Fruit fly (Drosophila melanogaster) whole organism, prepupa: ENCODE results near the gene Rab6.

Experiments
- Blimp-1 ChIP-seq: fragments of 200-800 bp; sonication (Bioruptor generic); optimal IDR thresholded peaks from 3 replicates; lab custom pipeline; 2017; ENCODE audit warnings: missing biosample characterization, missing genetic modification characterization, mild to moderate bottlenecking, moderate library complexity, missing genetic modification reagents
- CG10631 ChIP-seq: fragments of 200-800 bp; sonication (Bioruptor generic); optimal IDR thresholded peaks from 2 replicates; lab custom pipeline; 2016; ENCODE audit warnings: missing biosample characterization, missing genetic modification characterization
- CG10669 ChIP-seq: fragments of 200-800 bp; sonication (Bioruptor generic); optimal IDR thresholded peaks from 3 replicates; lab custom pipeline; 2018; ENCODE audit warnings: missing biosample characterization, mild to moderate bottlenecking, missing genetic modification characterization, moderate library complexity
- CG11294 ChIP-seq: fragments of 200-800 bp; sonication (Bioruptor generic); IDR thresholded peaks from 2 replicates; pipeline ENCODE4 v1.3.6; 2022; ENCODE audit warnings: missing biosample characterization, missing genetic modification characterization
- CG11762 ChIP-seq: fragments of 200-800 bp; sonication (Bioruptor generic); optimal IDR thresholded peaks from 3 replicates; lab custom pipeline; 2016; ENCODE audit warnings: missing biosample characterization, missing genetic modification characterization; ENCODE audit not compliant: insufficient read depth
- CG11902 ChIP-seq: fragments of 200-800 bp; sonication (Bioruptor generic); optimal IDR thresholded peaks from 3 replicates; lab custom pipeline; 2016; ENCODE audit warnings: missing biosample characterization, missing genetic modification characterization
- CG1621 ChIP-seq: fragments of 200-800 bp; sonication (Bioruptor generic); optimal IDR thresholded peaks from 3 replicates; lab custom pipeline; 2018; ENCODE audit warnings: missing biosample characterization, mild to moderate bottlenecking, missing genetic modification characterization
- CG16779 ChIP-seq: fragments of 200-800 bp; sonication (Bioruptor generic); optimal IDR thresholded peaks from 3 replicates; lab custom pipeline; 2017; ENCODE audit warnings: missing biosample characterization, mild to moderate bottlenecking, missing genetic modification characterization
- CG34406 ChIP-seq: fragments of 200-800 bp; sonication (Bioruptor generic); optimal IDR thresholded peaks from 3 replicates; lab custom pipeline; 2016; ENCODE audit warnings: missing biosample characterization, missing genetic modification characterization
- CG4318 ChIP-seq: fragments of 200-800 bp; sonication (Bioruptor generic); optimal IDR thresholded peaks from 3 replicates; lab custom pipeline; 2017; ENCODE audit warnings: missing biosample characterization, mild to moderate bottlenecking, missing genetic modification characterization
- CG6163 ChIP-seq: fragments of 200-800 bp; sonication (Bioruptor generic); IDR thresholded peaks from 3 replicates; pipeline ENCODE4 v1.3.6; 2022; ENCODE audit warnings: missing biosample characterization, missing genetic modification characterization
- CG6808 ChIP-seq: fragments of 200-800 bp; sonication (Bioruptor generic); optimal IDR thresholded peaks from 3 replicates; lab custom pipeline; 2017; ENCODE audit warnings: missing biosample characterization, missing genetic modification characterization, mild to moderate bottlenecking, moderate library complexity, missing genetic modification reagents
- CG6854 ChIP-seq: fragments of 200-800 bp; sonication (Bioruptor generic); optimal IDR thresholded peaks from 2 replicates; lab custom pipeline; 2017; ENCODE audit warnings: missing biosample characterization, mild to moderate bottlenecking, missing genetic modification characterization
- CG7368 ChIP-seq: fragments of 200-800 bp; sonication (Bioruptor generic); optimal IDR thresholded peaks from 3 replicates; lab custom pipeline; 2016; ENCODE audit warnings: missing biosample characterization, missing genetic modification characterization
- CG8119 ChIP-seq: fragments of 200-800 bp; sonication (Bioruptor generic); IDR thresholded peaks from 3 replicates; pipeline ENCODE4 v1.3.6; 2022; ENCODE audit warnings: missing biosample characterization, missing genetic modification characterization
- CG8319 ChIP-seq: fragments of 200-800 bp; sonication (Bioruptor generic); optimal IDR thresholded peaks from 3 replicates; lab custom pipeline; 2016; ENCODE audit warnings: missing biosample characterization, missing genetic modification characterization
- CG9139 ChIP-seq: fragments of 200-800 bp; sonication (Bioruptor generic); optimal IDR thresholded peaks from 3 replicates; lab custom pipeline; 2017; ENCODE audit warnings: missing biosample characterization, mild to moderate bottlenecking, missing genetic modification characterization
- Eip75B ChIP-seq: fragments of 200-800 bp; sonication (Bioruptor generic); optimal IDR thresholded peaks from 3 replicates; lab custom pipeline; 2016; ENCODE audit warnings: missing biosample characterization, missing genetic modification characterization
- Eip78C ChIP-seq: fragments of 200-800 bp; sonication (Bioruptor generic); peaks from one replicate; lab custom pipeline; 2016; ENCODE audit warnings: missing biosample characterization, missing genetic modification characterization
- Eip93F ChIP-seq: fragments of 200-800 bp; sonication (Bioruptor generic); optimal IDR thresholded peaks from 2 replicates; lab custom pipeline; 2016; ENCODE audit warnings: missing biosample characterization, mild to moderate bottlenecking, missing genetic modification characterization
- Ets21C ChIP-seq: fragments of 200-800 bp; sonication (Bioruptor generic); optimal IDR thresholded peaks from 3 replicates; lab custom pipeline; 2016; ENCODE audit warnings: missing biosample characterization, missing genetic modification characterization
- Gug ChIP-seq: fragments of 200-800 bp; sonication (Bioruptor generic); IDR thresholded peaks from 2 replicates; pipeline ENCODE4 v1.3.6; 2022; ENCODE audit warnings: missing biosample characterization, missing genetic modification characterization
- Hr38 ChIP-seq: sonication (Bioruptor generic); optimal IDR thresholded peaks from 2 replicates; lab custom pipeline; 2016; ENCODE audit warnings: missing biosample characterization, missing genetic modification characterization
- Hr39 ChIP-seq: fragments of 200-800 bp; sonication (Bioruptor generic); optimal IDR thresholded peaks from 2 replicates; lab custom pipeline; 2016; ENCODE audit warnings: missing biosample characterization, missing genetic modification characterization
- Hr4 ChIP-seq: fragments of 200-800 bp; sonication (Bioruptor generic); optimal IDR thresholded peaks from 3 replicates; lab custom pipeline; 2016; ENCODE audit warnings: missing biosample characterization, missing genetic modification characterization
- Lpt ChIP-seq: fragments of 200-800 bp; sonication (Bioruptor generic); optimal IDR thresholded peaks from 3 replicates; lab custom pipeline; 2016; ENCODE audit warnings: missing biosample characterization, missing genetic modification characterization
- Met ChIP-seq: fragments of 200-800 bp; sonication (Bioruptor generic); optimal IDR thresholded peaks from 3 replicates; lab custom pipeline; 2016; ENCODE audit warnings: missing biosample characterization, missing genetic modification characterization
- OdsH ChIP-seq: fragments of 200-800 bp; sonication (Bioruptor generic); optimal IDR thresholded peaks from 3 replicates; lab custom pipeline; 2016; ENCODE audit warnings: missing biosample characterization, missing genetic modification characterization
- Smox ChIP-seq: fragments of 200-800 bp; sonication (Bioruptor generic); optimal IDR thresholded peaks from 3 replicates; lab custom pipeline; 2016; ENCODE audit warnings: missing biosample characterization, missing genetic modification characterization
- Sox102F ChIP-seq: fragments of 200-800 bp; sonication (Bioruptor generic); optimal IDR thresholded peaks from 2 replicates; lab custom pipeline; 2016; ENCODE audit warnings: missing biosample characterization, mild to moderate bottlenecking, missing genetic modification characterization
- Sox14 ChIP-seq: fragments of 200-800 bp; sonication (Bioruptor generic); optimal IDR thresholded peaks from 3 replicates; lab custom pipeline; 2016; ENCODE audit warnings: missing biosample characterization, missing genetic modification characterization
- Sox15 ChIP-seq: fragments of 200-800 bp; sonication (Bioruptor generic); optimal IDR thresholded peaks from 3 replicates; lab custom pipeline; 2016; ENCODE audit warnings: missing biosample characterization, missing genetic modification characterization
- achi ChIP-seq: fragments of 200-800 bp; sonication (Bioruptor generic); optimal IDR thresholded peaks from 3 replicates; lab custom pipeline; 2016; ENCODE audit warnings: missing biosample characterization, missing genetic modification characterization
- acj6 ChIP-seq: fragments of 200-800 bp; sonication (Bioruptor generic); optimal IDR thresholded peaks from 3 replicates; lab custom pipeline; 2016; ENCODE audit warnings: missing biosample characterization, missing genetic modification characterization
- cyc ChIP-seq: fragments of 200-800 bp; sonication (Bioruptor generic); optimal IDR thresholded peaks from 3 replicates; lab custom pipeline; 2016; ENCODE audit warnings: missing biosample characterization, missing genetic modification characterization
- dac ChIP-seq: fragments of 200-800 bp; sonication (Bioruptor generic); optimal IDR thresholded peaks from 2 replicates; lab custom pipeline; 2017; ENCODE audit warnings: missing biosample characterization, mild to moderate bottlenecking, missing genetic modification characterization
- dsx ChIP-seq: fragments of 200-800 bp; optimal IDR thresholded peaks from 3 replicates; lab custom pipeline; 2019; ENCODE audit warnings: missing biosample characterization, mild to moderate bottlenecking, missing genetic modification characterization, moderate library complexity; ENCODE audit not compliant: poor library complexity, severe bottlenecking
- eg ChIP-seq: fragments of 200-800 bp; sonication (Bioruptor generic); IDR thresholded peaks from 3 replicates; pipeline ENCODE4 v1.3.6; 2022; ENCODE audit warnings: missing biosample characterization, missing genetic modification characterization
- esn ChIP-seq: fragments of 200-800 bp; sonication (Bioruptor generic); optimal IDR thresholded peaks from 2 replicates; lab custom pipeline; 2016; ENCODE audit warnings: missing biosample characterization, mild to moderate bottlenecking, missing genetic modification characterization, moderate library complexity
- fd59A ChIP-seq: fragments of 200-800 bp; sonication (Bioruptor generic); optimal IDR thresholded peaks from 2 replicates; lab custom pipeline; 2017; ENCODE audit warnings: missing biosample characterization, mild to moderate bottlenecking, missing genetic modification characterization, missing genetic modification reagents
- fd85E ChIP-seq: fragments of 200-800 bp; sonication (Bioruptor generic); optimal IDR thresholded peaks from 3 replicates; lab custom pipeline; 2016; ENCODE audit warnings: missing biosample characterization, missing genetic modification characterization
- fkh ChIP-seq: fragments of 200-800 bp; sonication (Bioruptor generic); optimal IDR thresholded peaks from 3 replicates; lab custom pipeline; 2017; ENCODE audit warnings: missing biosample characterization, mild to moderate bottlenecking, missing genetic modification characterization, moderate library complexity
- lz ChIP-seq: fragments of 200-800 bp; sonication (Bioruptor generic); optimal IDR thresholded peaks from 3 replicates; lab custom pipeline; 2016; ENCODE audit warnings: missing biosample characterization, missing genetic modification characterization
- net ChIP-seq: fragments of 200-800 bp; sonication (Bioruptor generic); optimal IDR thresholded peaks from 3 replicates; lab custom pipeline; 2016; ENCODE audit warnings: missing biosample characterization, missing genetic modification characterization
- pdm3 ChIP-seq: fragments of 200-800 bp; sonication (Bioruptor generic); optimal IDR thresholded peaks from 3 replicates; lab custom pipeline; 2016; ENCODE audit warnings: missing biosample characterization, missing genetic modification characterization
- salr ChIP-seq, 2 experiments: fragments of 200-800 bp; sonication (Bioruptor generic); optimal IDR thresholded peaks; 3 replicates each; lab custom pipeline; 2016 to 2018; ENCODE audit warnings: missing biosample characterization in 2 of 2, missing genetic modification characterization in 2 of 2, mild to moderate bottlenecking in 1 of 2
- ss ChIP-seq, 2 experiments: fragments of 200-800 bp; sonication (Bioruptor generic); optimal IDR thresholded peaks; 2 replicates in 1 of 2; 3 replicates in 1 of 2; lab custom pipeline; 2017 to 2018; ENCODE audit warnings: mild to moderate bottlenecking in 2 of 2, missing biosample characterization in 2 of 2, missing genetic modification characterization in 2 of 2, moderate library complexity in 1 of 2
- svp ChIP-seq: fragments of 200-800 bp; sonication (Bioruptor generic); peaks from one replicate; lab custom pipeline; 2016; ENCODE audit warnings: missing biosample characterization, missing genetic modification characterization
- topi ChIP-seq: fragments of 200-800 bp; sonication (Bioruptor generic); optimal IDR thresholded peaks from 3 replicates; lab custom pipeline; 2016; ENCODE audit warnings: missing biosample characterization, missing genetic modification characterization
- vri ChIP-seq: fragments of 200-800 bp; sonication (Bioruptor generic); optimal IDR thresholded peaks from 3 replicates; lab custom pipeline; 2016; ENCODE audit warnings: missing biosample characterization, mild to moderate bottlenecking, missing genetic modification characterization

Gene Rab6

DNA sequence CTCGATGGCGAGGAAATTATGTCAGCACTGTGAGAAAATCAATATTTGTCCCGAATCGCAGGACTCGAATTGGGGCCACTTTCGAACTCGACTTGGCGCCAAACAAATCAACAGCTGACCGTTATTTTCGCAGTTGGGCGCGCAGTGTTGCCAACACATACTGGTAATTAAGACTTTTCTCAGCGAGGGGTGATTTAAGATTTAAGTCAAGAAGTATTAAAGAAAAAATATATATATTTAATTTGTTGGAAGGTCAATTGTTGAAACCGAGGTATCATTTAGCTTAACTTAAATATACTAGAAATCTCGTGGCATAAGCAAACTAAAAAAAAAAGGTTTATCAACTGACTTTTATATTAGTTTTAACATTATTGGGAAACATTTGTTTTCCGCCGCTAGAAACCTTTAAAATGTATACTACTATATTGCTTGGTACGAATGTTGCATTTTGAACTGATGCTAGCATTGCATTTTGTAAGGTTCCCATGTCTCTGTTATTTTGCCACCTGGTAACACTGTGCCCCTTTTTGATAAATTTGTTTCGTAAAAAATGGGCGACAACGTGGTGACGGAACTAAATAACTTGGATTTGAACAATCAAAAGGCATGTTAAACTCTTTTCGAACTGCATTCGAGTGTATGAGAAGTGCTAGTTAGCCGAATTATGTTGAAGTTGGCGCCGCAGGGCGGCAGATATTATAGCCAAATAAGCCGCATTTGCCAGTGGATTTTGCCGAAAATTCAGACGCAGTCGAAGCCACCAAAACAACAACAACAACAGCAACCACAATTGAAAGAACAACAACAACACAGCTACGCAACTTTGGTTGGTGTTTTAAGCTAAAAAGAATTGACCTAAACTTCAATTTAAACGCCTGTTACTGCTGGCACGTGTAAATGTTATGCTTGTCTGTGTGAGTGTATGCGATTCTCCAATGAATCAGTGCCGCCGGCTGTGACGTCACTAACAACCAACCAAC is 5.4 kb downstream of the Rab6 start, which contains the start of the genes Patsas and ThrRS:
Gene Patsas, minus strand, starts transcription at position 55 of the 980 bp plus-strand sequence.
Gene ThrRS, plus strand, starts transcription at position 521 of the 980 bp plus-strand sequence.
- TF ChIP-seq CG9139 (GFP tag; lab: Kevin White, UChicago) (peak; percentile 54), Eip75B (no peak), Ets21C (GFP tag; lab: Kevin White, UChicago) (no peak), CG11294 (peak; percentile 68; the same call in 1 of the 2 replicates), Sox14 (peak; percentile 81), Hr38 (GFP tag; lab: Kevin White, UChicago) (no peak), Sox15 (GFP tag; lab: Kevin White, UChicago) (peak; percentile 76), acj6 (GFP tag; lab: Kevin White, UChicago) (peak; percentile 85), cyc (peak; percentile 82), CG6163 (GFP tag; lab: Robert Waterston, UW) (peak; percentile 77; the same call in 1 of the 3 replicates), OdsH (GFP tag; lab: Kevin White, UChicago) (peak; percentile 87), svp (GFP tag; lab: Kevin White, UChicago) (no peak), CG16779 (peak; percentile 59), CG6854 (GFP tag; lab: Kevin White, UChicago) (no peak), Hr39 (GFP tag; lab: Kevin White, UChicago) (peak; percentile 82), CG1621 (tag; lab: Kevin White, UChicago) (peak; percentile 53), Smox (GFP tag; lab: Kevin White, UChicago) (no peak), dac (GFP tag; lab: Kevin White, UChicago) (peak; percentile 83), fd85E (no peak), fd59A (GFP tag; lab: Kevin White, UChicago) (peak; percentile 52), fkh (GFP tag; lab: Kevin White, UChicago) (no peak), salr (GFP tag; optimal IDR thresholded peaks at IDR 0.05; lab: Kevin White, UChicago) (peak in 1 of 2 experiments; percentile 49), esn (GFP tag; lab: Kevin White, UChicago) (peak; percentile 81), Lpt (GFP tag; lab: Kevin White, UChicago) (peak; percentile 80), CG10669 (GFP tag; lab: Kevin White, UChicago) (no peak), CG11762 (GFP tag; lab: Kevin White, UChicago) (no peak), pdm3 (GFP tag; lab: Kevin White, UChicago) (no peak), ss (GFP tag; optimal IDR thresholded peaks at IDR 0.05; lab: Kevin White, UChicago) (no peak), Sox102F (GFP tag; lab: Kevin White, UChicago) (no peak), CG10631 (GFP tag; lab: Kevin White, UChicago) (no peak), Hr4 (GFP tag; lab: Kevin White, UChicago) (no peak), CG6808 (GFP tag; lab: Kevin White, UChicago) (peak; percentile 71), achi (no peak), CG4318 (GFP tag; lab: Kevin White, UChicago) (no peak), Met (no peak), Eip78C (GFP tag; lab: Kevin White, UChicago) (peak; percentile 93), CG11902 (GFP tag; lab: Kevin White, UChicago) (peak; percentile 73), vri (GFP tag; lab: Kevin White, UChicago) (no peak), dsx (GFP tag; lab: Kevin White, UChicago) (no peak), CG8319 (GFP tag; lab: Kevin White, UChicago) (peak; percentile 72), lz (GFP tag; lab: Kevin White, UChicago) (peak; percentile 85), eg (GFP tag; lab: Robert Waterston, UW) (peak; percentile 91), Eip93F (GFP tag; lab: Kevin White, UChicago) (peak; percentile 1), Gug (GFP tag; lab: Robert Waterston, UW) (peak; percentile 81), CG7368 (GFP tag; lab: Kevin White, UChicago) (peak; percentile 56), topi (GFP tag; lab: Kevin White, UChicago) (peak; percentile 76), CG8119 (GFP tag; lab: Robert Waterston, UW) (peak; percentile 83), net (GFP tag; lab: Kevin White, UChicago) (peak; percentile 75), Blimp-1 (GFP tag; lab: Kevin White, UChicago) (no peak), CG34406 (GFP tag; lab: Kevin White, UChicago) (peak; percentile 78)
